Worm (Caenorhabditis elegans) whole organism, late embryonic: ENCODE data around the gene F53B7.7.

Experiments
- C08G9.2 ChIP-seq: sonication (generic microtip); optimal IDR thresholded peaks from 2 replicates; lab custom pipeline; 2016; ENCODE audit warnings: mild to moderate bottlenecking, missing genetic modification characterization, moderate library complexity, missing compliant biosample characterization
- C38D4.7 ChIP-seq: fragments of 200-800 bp; sonication (Bioruptor generic); optimal IDR thresholded peaks from 2 replicates; lab custom pipeline; 2018; ENCODE audit warnings: mild to moderate bottlenecking, missing genetic modification characterization, moderate library complexity, missing compliant biosample characterization
- F13H6.1 ChIP-seq: sonication (generic microtip); optimal IDR thresholded peaks from 2 replicates; lab custom pipeline; 2016; ENCODE audit warnings: missing genetic modification characterization, missing compliant biosample characterization
- K02D7.2 ChIP-seq: sonication (generic microtip); optimal IDR thresholded peaks from 2 replicates; lab custom pipeline; 2017; ENCODE audit warnings: mild to moderate bottlenecking, missing genetic modification characterization, missing compliant biosample characterization
- K09A11.1 ChIP-seq: sonication (generic microtip); optimal IDR thresholded peaks from 2 replicates; lab custom pipeline; 2017; ENCODE audit warnings: antibody characterized with exemption, mild to moderate bottlenecking, missing genetic modification characterization, missing compliant biosample characterization; ENCODE audit not compliant: insufficient read depth
- T23F11.4 ChIP-seq: fragments of 200-800 bp; sonication (Bioruptor generic); optimal IDR thresholded peaks from 2 replicates; lab custom pipeline; 2018; ENCODE audit warnings: mild to moderate bottlenecking, missing genetic modification characterization, missing compliant biosample characterization
- Y22D7AL.16 ChIP-seq: sonication (generic microtip); optimal IDR thresholded peaks from 2 replicates; lab custom pipeline; 2016; ENCODE audit warnings: missing genetic modification characterization, missing compliant biosample characterization
- ama-1 ChIP-seq: fragments of 150-350 bp; optimal IDR thresholded peaks from 2 replicates; lab custom pipeline; 2014
- ceh-19 ChIP-seq: fragments of 200-800 bp; sonication (Bioruptor generic); optimal IDR thresholded peaks from 2 replicates; lab custom pipeline; 2018; ENCODE audit warnings: mild to moderate bottlenecking, missing genetic modification characterization, missing compliant biosample characterization
- ceh-2 ChIP-seq: sonication (generic microtip); optimal IDR thresholded peaks from 2 replicates; lab custom pipeline; 2016; ENCODE audit warnings: missing genotype, missing genetic modification characterization, missing compliant biosample characterization
- ceh-31 ChIP-seq: sonication (generic microtip); optimal IDR thresholded peaks from 2 replicates; lab custom pipeline; 2016; ENCODE audit warnings: missing genetic modification characterization, missing compliant biosample characterization
- ceh-34 ChIP-seq: sonication (generic microtip); optimal IDR thresholded peaks from 2 replicates; lab custom pipeline; 2016; ENCODE audit warnings: mild to moderate bottlenecking, missing genetic modification characterization, missing compliant biosample characterization
- ceh-48 ChIP-seq: sonication (generic microtip); optimal IDR thresholded peaks from 2 replicates; lab custom pipeline; 2016; ENCODE audit warnings: missing genetic modification characterization, inconsistent platforms, missing compliant biosample characterization
- ceh-9 ChIP-seq: sonication (generic microtip); optimal IDR thresholded peaks from 2 replicates; lab custom pipeline; 2016; ENCODE audit warnings: mild to moderate bottlenecking, missing genetic modification characterization, inconsistent platforms, missing compliant biosample characterization
- dve-1 ChIP-seq: sonication (generic microtip); optimal IDR thresholded peaks from 2 replicates; lab custom pipeline; 2017; ENCODE audit warnings: antibody characterized with exemption, mild to moderate bottlenecking, missing genetic modification characterization, missing compliant biosample characterization
- elt-2 ChIP-seq: sonication (generic microtip); optimal IDR thresholded peaks from 2 replicates; lab custom pipeline; 2016; ENCODE audit warnings: missing genetic modification reagents, missing genetic modification characterization, missing compliant biosample characterization
- elt-4 ChIP-seq: sonication (generic microtip); optimal IDR thresholded peaks from 2 replicates; lab custom pipeline; 2016; ENCODE audit warnings: missing genetic modification characterization, missing compliant biosample characterization
- ets-4 ChIP-seq: sonication (generic microtip); optimal IDR thresholded peaks from 2 replicates; lab custom pipeline; 2016; ENCODE audit warnings: missing genetic modification characterization, missing compliant biosample characterization
- eyg-1 ChIP-seq: sonication (generic microtip); optimal IDR thresholded peaks from 2 replicates; lab custom pipeline; 2016; ENCODE audit warnings: missing genotype, missing genetic modification characterization, missing compliant biosample characterization
- fax-1 ChIP-seq: sonication (generic microtip); optimal IDR thresholded peaks from 2 replicates; lab custom pipeline; 2016; ENCODE audit warnings: missing genotype, missing genetic modification characterization, missing compliant biosample characterization
- fkh-10 ChIP-seq: fragments of 150-350 bp; optimal IDR thresholded peaks from 2 replicates; lab custom pipeline; 2014; ENCODE audit warnings: missing biosample characterization, missing genetic modification reagents, missing genetic modification characterization
- fkh-6 ChIP-seq: sonication (generic microtip); optimal IDR thresholded peaks from 2 replicates; lab custom pipeline; 2016; ENCODE audit warnings: missing genetic modification characterization, missing compliant biosample characterization
- gmeb-2 ChIP-seq: sonication (generic microtip); optimal IDR thresholded peaks from 2 replicates; lab custom pipeline; 2016; ENCODE audit warnings: missing genetic modification characterization, inconsistent platforms, missing compliant biosample characterization
- hlh-13 ChIP-seq: fragments of 200-800 bp; sonication (Bioruptor generic); optimal IDR thresholded peaks from 2 replicates; lab custom pipeline; 2018; ENCODE audit warnings: mild to moderate bottlenecking, missing genetic modification characterization, missing compliant biosample characterization
- hlh-6 ChIP-seq: sonication (generic microtip); optimal IDR thresholded peaks from 2 replicates; lab custom pipeline; 2016; ENCODE audit warnings: missing genotype, missing genetic modification characterization, missing compliant biosample characterization
- lin-11 ChIP-seq: fragments of 200-800 bp; sonication (Bioruptor generic); optimal IDR thresholded peaks from 2 replicates; lab custom pipeline; 2018; ENCODE audit warnings: mild to moderate bottlenecking, missing genetic modification characterization, missing compliant biosample characterization
- npax-4 ChIP-seq: sonication (generic microtip); optimal IDR thresholded peaks from 2 replicates; lab custom pipeline; 2016; ENCODE audit warnings: missing genetic modification characterization, missing compliant biosample characterization
- odd-2 ChIP-seq: sonication (generic microtip); optimal IDR thresholded peaks from 2 replicates; lab custom pipeline; 2017; ENCODE audit warnings: antibody characterized with exemption, mild to moderate bottlenecking, missing genetic modification characterization, missing compliant biosample characterization
- pag-3 ChIP-seq: sonication (generic microtip); optimal IDR thresholded peaks from 2 replicates; lab custom pipeline; 2016; ENCODE audit warnings: missing compliant biosample characterization, missing genetic modification characterization, borderline replicate concordance
- pat-9 ChIP-seq: fragments of 200-800 bp; sonication (Bioruptor generic); optimal IDR thresholded peaks from 2 replicates; lab custom pipeline; 2018; ENCODE audit warnings: mild to moderate bottlenecking, missing genetic modification characterization, moderate library complexity, missing compliant biosample characterization
- pha-2 ChIP-seq: sonication (generic microtip); optimal IDR thresholded peaks from 2 replicates; lab custom pipeline; 2017; ENCODE audit warnings: mild to moderate bottlenecking, missing genetic modification characterization, missing compliant biosample characterization
- pqm-1 ChIP-seq: sonication (generic microtip); optimal IDR thresholded peaks from 2 replicates; lab custom pipeline; 2016; ENCODE audit warnings: missing genetic modification characterization, missing compliant biosample characterization
- ref-2 ChIP-seq: sonication (generic microtip); optimal IDR thresholded peaks from 2 replicates; lab custom pipeline; 2016; ENCODE audit warnings: missing genetic modification characterization, missing compliant biosample characterization
- rnt-1 ChIP-seq: sonication (generic microtip); optimal IDR thresholded peaks from 2 replicates; lab custom pipeline; 2016; ENCODE audit warnings: missing genetic modification characterization, missing compliant biosample characterization
- sdc-2 ChIP-seq: sonication (generic microtip); optimal IDR thresholded peaks from 2 replicates; lab custom pipeline; 2016; ENCODE audit warnings: missing genotype, missing genetic modification characterization, missing compliant biosample characterization
- sox-4 ChIP-seq: sonication (generic microtip); optimal IDR thresholded peaks from 2 replicates; lab custom pipeline; 2017; ENCODE audit warnings: mild to moderate bottlenecking, missing genetic modification characterization, inconsistent platforms, missing compliant biosample characterization
- syd-9 ChIP-seq: sonication (generic microtip); optimal IDR thresholded peaks from 2 replicates; lab custom pipeline; 2016; ENCODE audit warnings: mild to moderate bottlenecking, missing genetic modification characterization, moderate library complexity, missing compliant biosample characterization
- tbx-2 ChIP-seq: sonication (generic microtip); optimal IDR thresholded peaks from 2 replicates; lab custom pipeline; 2016; ENCODE audit warnings: missing genetic modification characterization, missing compliant biosample characterization
- ttx-3 ChIP-seq: sonication (generic microtip); optimal IDR thresholded peaks from 2 replicates; lab custom pipeline; 2016; ENCODE audit warnings: missing genetic modification reagents, missing genetic modification characterization, missing compliant biosample characterization
- unc-42 ChIP-seq: sonication (generic microtip); optimal IDR thresholded peaks from 2 replicates; lab custom pipeline; 2016; ENCODE audit warnings: missing genotype, missing genetic modification characterization, missing compliant biosample characterization
- unc-55 ChIP-seq: sonication (generic microtip); optimal IDR thresholded peaks from 2 replicates; lab custom pipeline; 2017; ENCODE audit warnings: missing biosample characterization, missing genetic modification reagents, missing genetic modification characterization
- ztf-16 ChIP-seq: sonication (generic microtip); optimal IDR thresholded peaks from 2 replicates; lab custom pipeline; 2017; ENCODE audit warnings: missing genetic modification characterization, missing compliant biosample characterization

Gene F53B7.7

DNA sequence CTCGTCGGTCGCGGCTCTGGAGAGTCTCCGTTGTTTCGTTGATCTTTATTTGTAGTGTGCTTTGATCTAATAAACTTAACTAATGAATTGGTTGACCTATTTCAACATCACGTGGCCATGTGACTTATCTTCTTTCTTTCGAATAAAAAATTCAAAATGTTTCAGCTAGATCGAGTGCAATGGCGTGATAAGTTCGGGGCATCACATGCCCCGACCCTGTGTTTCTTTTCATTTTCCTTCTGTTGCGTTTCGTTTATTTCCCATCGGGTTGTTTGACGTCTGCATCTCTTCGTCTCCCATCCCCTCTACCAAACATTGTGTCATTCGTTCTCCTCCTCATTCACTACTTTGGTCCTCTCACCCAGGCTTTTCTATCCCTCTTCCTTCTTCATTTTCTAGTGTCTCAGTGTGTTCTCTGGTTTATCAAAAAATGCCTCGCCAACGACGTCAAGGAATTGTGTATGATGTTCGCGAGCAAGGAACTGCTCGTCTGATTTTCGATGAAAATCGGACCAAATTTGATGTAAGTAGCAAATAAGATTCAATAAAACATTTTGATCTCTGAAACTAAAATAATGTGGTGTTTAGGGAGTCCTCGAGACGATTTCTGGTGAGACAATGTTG lies 47.1 kb upstream of the F53B7.7 start, which contains the start of gene F17C11.4 (continued):
- TF ChIP-seq sox-4 (no peak), hlh-13 (no peak), elt-2 (no peak), unc-42 (tag; lab: Kevin White, UChicago) (peak; percentile 29), F13H6.1 (tag; lab: Kevin White, UChicago) (no peak), eyg-1 (no peak), ceh-31 (tag; lab: Kevin White, UChicago) (peak; percentile 27), hlh-6 (tag; lab: Kevin White, UChicago) (no peak), unc-55 (peak; percentile 5), lin-11 (tag; lab: Kevin White, UChicago) (no peak), npax-4 (tag; lab: Kevin White, UChicago) (no peak), tbx-2 (tag; lab: Kevin White, UChicago) (peak; percentile 42), ceh-9 (tag; lab: Kevin White, UChicago) (no peak), Y22D7AL.16 (no peak), fax-1 (tag; lab: Kevin White, UChicago) (no peak), syd-9 (no peak), C38D4.7 (GFP tag; lab: Kevin White, UChicago) (no peak), K02D7.2 (no peak)

DNA sequence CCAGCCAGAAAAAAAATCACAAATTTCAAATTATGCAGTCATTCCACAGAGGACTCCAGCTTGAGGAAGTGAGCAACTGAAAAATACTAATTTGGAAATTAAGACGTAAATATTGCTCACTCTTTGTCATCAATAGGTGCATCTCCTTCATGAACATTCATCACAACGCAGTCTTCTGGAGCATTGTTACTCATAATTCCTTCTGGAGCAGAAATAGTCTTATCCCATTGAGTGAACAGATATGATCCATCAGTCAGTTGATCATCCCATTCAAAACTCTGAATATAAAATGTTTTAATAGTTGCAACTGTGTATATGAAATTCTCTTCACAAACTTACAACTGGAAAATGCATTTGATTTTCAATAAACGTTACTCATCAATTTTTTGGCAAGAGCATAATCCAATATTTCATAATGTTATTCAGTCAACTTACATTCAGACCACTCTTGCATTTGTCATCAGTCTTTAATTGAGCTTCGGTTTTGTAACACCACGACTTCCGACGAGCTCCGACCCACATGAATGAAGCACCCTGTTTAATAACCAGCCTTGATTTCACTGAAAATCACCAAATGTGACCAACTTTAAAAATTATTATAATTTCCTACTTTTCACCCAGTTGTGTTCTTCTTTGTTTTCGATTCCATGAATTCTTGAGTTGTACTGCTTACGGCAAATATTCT lies 45.3 kb upstream of the F53B7.7 start:
- no peak for TF ChIP-seq pat-9 (tag; lab: Kevin White, UChicago)
- no peak for TF ChIP-seq pag-3 (tag; lab: Kevin White, UChicago)
- TF ChIP-seq, all 69 proteins: peak for 0

- TF ChIP-seq ceh-19 (GFP tag; lab: Kevin White, UChicago) (no peak), ceh-2 (tag; lab: Kevin White, UChicago) (no peak), ceh-31 (tag; lab: Kevin White, UChicago) (no peak)
These were observed 44.6 kb upstream of the F53B7.7 start, which contains the start of gene clec-221 for ce11 chrV:10954334-10954733. Gene clec-221 (minus strand): TSS chrV:10954434.

DNA sequence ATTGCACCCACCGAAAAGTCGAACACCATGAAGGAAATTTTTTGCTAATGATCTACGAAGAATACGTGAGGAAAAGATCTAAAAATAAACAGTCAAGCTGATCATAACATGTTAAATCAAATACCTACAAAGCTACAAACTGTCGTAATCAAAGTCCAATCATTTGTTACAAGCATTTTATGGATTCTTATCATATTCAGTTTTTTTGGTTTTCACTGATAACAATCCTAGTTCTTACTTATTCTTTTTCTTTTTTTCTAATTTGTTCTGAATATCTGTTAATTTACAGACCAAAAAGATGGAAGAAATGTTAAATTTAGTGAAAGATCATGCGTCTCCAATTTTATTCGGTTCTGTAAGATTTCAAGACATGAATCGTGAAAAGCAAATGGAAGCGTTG lies 44.1 kb upstream of the F53B7.7 start, which contains the start of gene F17C11.6:
Gene F17C11.6, plus strand, starts transcription at position 290 of the 400 bp plus-strand sequence.
- no peak for TF ChIP-seq ztf-16 (tag; lab: Kevin White, UChicago)
- no peak for TF ChIP-seq syd-9
- no peak for TF ChIP-seq elt-2
- TF ChIP-seq gmeb-2 (tag; lab: Kevin White, UChicago) = no peak
- no peak for TF ChIP-seq sdc-2
- TF ChIP-seq ttx-3 = no peak
- TF ChIP-seq eyg-1 = no peak
- TF ChIP-seq ceh-48 = no peak
- TF ChIP-seq ref-2 (tag; lab: Kevin White, UChicago) = no peak
- TF ChIP-seq elt-4 (tag; lab: Kevin White, UChicago) = no peak
- no peak for TF ChIP-seq F13H6.1 (tag; lab: Kevin White, UChicago)
- no peak for TF ChIP-seq hlh-13
- TF ChIP-seq T23F11.4 = no peak
- no peak for TF ChIP-seq C08G9.2 (tag; lab: Kevin White, UChicago)
- TF ChIP-seq pha-2 = no peak

ce11 chrV:10955681-10956476 lies 43.0 kb upstream of the F53B7.7 start, which contains the start of gene F17C11.13:
Gene F17C11.13 (plus strand): TSS chrV:10955923.
- TF ChIP-seq fkh-6 (tag; lab: Kevin White, UChicago) (no peak), rnt-1 (tag; lab: Kevin White, UChicago) (no peak), pha-2 (no peak), ama-1 (lab: Kevin White, UChicago) (no peak), npax-4 (tag; lab: Kevin White, UChicago) (no peak), T23F11.4 (no peak), ceh-34 (tag; lab: Kevin White, UChicago) (no peak), elt-4 (tag; lab: Kevin White, UChicago) (no peak), ets-4 (tag; lab: Kevin White, UChicago) (no peak), ceh-2 (tag; lab: Kevin White, UChicago) (no peak), odd-2 (tag; lab: Kevin White, UChicago) (no peak), fkh-10 (GFP tag; lab: Kevin White, UChicago) (no peak), pqm-1 (tag; lab: Kevin White, UChicago) (no peak), unc-42 (tag; lab: Kevin White, UChicago) (no peak), sox-4 (no peak), K09A11.1 (tag; lab: Kevin White, UChicago) (no peak), syd-9 (no peak), dve-1 (no peak)
